Worm (Caenorhabditis elegans): ENCODE measurements around the gene lido-12.

The lido-12 gene

ce11 chrII:3054622-3055021 is 49.0 kb downstream of the lido-12 start:
- TF ChIP-seq hmg-1.1 (GFP tag; IDR thresholded peaks at IDR 0.05), result peak; percentile 68; the same call in 1 of the 2 replicates
- TF ChIP-seq pqm-1 (tag; optimal IDR thresholded peaks at IDR 0.05), result no peak
- TF ChIP-seq rbr-2 (tag; optimal IDR thresholded peaks at IDR 0.05), result peak; percentile 21
- no peak for TF ChIP-seq ama-1 (optimal IDR thresholded peaks at IDR 0.05)
- no peak for TF ChIP-seq attf-4 (tag; optimal IDR thresholded peaks at IDR 0.05)
- no peak for TF ChIP-seq lsy-2 (tag; optimal IDR thresholded peaks at IDR 0.05)
- no peak for TF ChIP-seq nhr-102 (tag; optimal IDR thresholded peaks at IDR 0.05)
- no peak for TF ChIP-seq lin-38 (GFP tag; IDR thresholded peaks at IDR 0.05)
- TF ChIP-seq ctbp-1 (GFP tag; IDR thresholded peaks at IDR 0.05), result no peak
- TF ChIP-seq zfp-3 (GFP tag; conservative IDR thresholded peaks at IDR 0.05), result no peak
- no peak for TF ChIP-seq cey-2 (tag; optimal IDR thresholded peaks at IDR 0.05; ENCODE audit: borderline replicate concordance, insufficient read depth)
- no peak for TF ChIP-seq nhr-111 (GFP tag; optimal IDR thresholded peaks at IDR 0.05)
- TF ChIP-seq hif-1 (tag; optimal IDR thresholded peaks at IDR 0.05), result peak in 1 of 2 experiments; percentile 17
- TF ChIP-seq mxl-3 (GFP tag; optimal IDR thresholded peaks at IDR 0.05), result peak; percentile 17
- no peak for TF ChIP-seq php-3 (GFP tag; IDR thresholded peaks at IDR 0.05)
- no peak for TF ChIP-seq lin-29 (GFP tag; IDR thresholded peaks at IDR 0.05)
- no peak for TF ChIP-seq ceh-32 (tag; optimal IDR thresholded peaks at IDR 0.05; ENCODE audit: poor library complexity)
- TF ChIP-seq fkh-10 (GFP tag; optimal IDR thresholded peaks at IDR 0.05), result no peak
- no peak for TF ChIP-seq unc-39 (tag; optimal IDR thresholded peaks at IDR 0.05)
- 0 out of 2 replicates have a peak, but pooled peaks have one; percentile 5 for TF ChIP-seq pha-4 (GFP tag; IDR thresholded peaks at IDR 0.05)
- TF ChIP-seq pha-4 (tag; optimal IDR thresholded peaks at IDR 0.05), result no peak
- no peak for TF ChIP-seq mep-1 (tag; optimal IDR thresholded peaks at IDR 0.05)
- no peak for TF ChIP-seq unc-62 (GFP tag; optimal IDR thresholded peaks at IDR 0.05 in 1 of 2)
- no peak for TF ChIP-seq unc-62 (tag; optimal IDR thresholded peaks at IDR 0.05)
- peak; percentile 30 for TF ChIP-seq mes-2 (tag; optimal IDR thresholded peaks at IDR 0.05; ENCODE audit: poor library complexity, severe bottlenecking)
- TF ChIP-seq aha-1 (tag), result no peak
- TF ChIP-seq saeg-2 (GFP tag; IDR thresholded peaks at IDR 0.05), result no peak
- no peak for TF ChIP-seq ces-1 (GFP tag; optimal IDR thresholded peaks at IDR 0.05)
- TF ChIP-seq daf-16 (GFP tag; optimal IDR thresholded peaks at IDR 0.05), result no peak
- peak; percentile 29 for TF ChIP-seq daf-16 (tag; optimal IDR thresholded peaks at IDR 0.05)
- no peak for TF ChIP-seq F10B5.3 (tag; optimal IDR thresholded peaks at IDR 0.05)
- no peak for TF ChIP-seq nhr-42 (GFP tag; IDR thresholded peaks at IDR 0.05)
- no peak for TF ChIP-seq mxl-2 (GFP tag; conservative IDR thresholded peaks at IDR 0.05)
- no peak for TF ChIP-seq egl-43 (GFP tag; IDR thresholded peaks at IDR 0.05)
- peak; percentile 33 for TF ChIP-seq hlh-11 (tag; optimal IDR thresholded peaks at IDR 0.05)
- peak; percentile 85 for TF ChIP-seq set-16 (GFP tag; IDR thresholded peaks at IDR 0.05)
- no peak for TF ChIP-seq lin-15B (tag; optimal IDR thresholded peaks at IDR 0.05)
- no peak for TF ChIP-seq ztf-7 (tag; optimal IDR thresholded peaks at IDR 0.05)
- TF ChIP-seq hlh-30 (tag; optimal IDR thresholded peaks at IDR 0.05; ENCODE audit: insufficient read depth), result no peak
- TF ChIP-seq nhr-28 (tag; optimal IDR thresholded peaks at IDR 0.05), result peak; percentile 40
- no peak for TF ChIP-seq dmd-8 (GFP tag; IDR thresholded peaks at IDR 0.05)

ce11 chrII:3055531-3055930 is 49.9 kb downstream of the lido-12 start:
- TF ChIP-seq F49E8.2 (tag; optimal IDR thresholded peaks at IDR 0.05; ENCODE audit: borderline replicate concordance), result no peak
- TF ChIP-seq nhr-28 (tag; optimal IDR thresholded peaks at IDR 0.05), result peak; percentile 5
- TF ChIP-seq lin-39 (tag; optimal IDR thresholded peaks at IDR 0.05), result no peak
- TF ChIP-seq nhr-42 (GFP tag; IDR thresholded peaks at IDR 0.05), result no peak
- peak; percentile 31 for TF ChIP-seq hlh-11 (tag; optimal IDR thresholded peaks at IDR 0.05)
- TF ChIP-seq set-16 (GFP tag; IDR thresholded peaks at IDR 0.05), result peak; percentile 94
- no peak for TF ChIP-seq Y75B8A.6 (GFP tag; IDR thresholded peaks at IDR 0.05)
- peak; percentile 12; the same call in 1 of the 2 replicates for TF ChIP-seq dmd-6 (GFP tag; IDR thresholded peaks at IDR 0.05)
- TF ChIP-seq dmd-8 (GFP tag; IDR thresholded peaks at IDR 0.05), result no peak
- TF ChIP-seq tag-97 (GFP tag; IDR thresholded peaks at IDR 0.05), result no peak
- no peak for TF ChIP-seq Y5F2A.4 (GFP tag; optimal IDR thresholded peaks at IDR 0.05)
- no peak for TF ChIP-seq unc-39 (tag; optimal IDR thresholded peaks at IDR 0.05)
- no peak for TF ChIP-seq lim-7 (GFP tag; IDR thresholded peaks at IDR 0.05)
- TF ChIP-seq madf-9 (GFP tag; conservative IDR thresholded peaks at IDR 0.05), result 0 out of 2 replicates have a peak, but pooled peaks have one; percentile 19
- TF ChIP-seq hlh-30 (tag; optimal IDR thresholded peaks at IDR 0.05; ENCODE audit: insufficient read depth), result peak; percentile 74
- no peak for TF ChIP-seq unc-62 (GFP tag; optimal IDR thresholded peaks at IDR 0.05 in 1 of 2)
- no peak for TF ChIP-seq unc-62 (tag; optimal IDR thresholded peaks at IDR 0.05)
- TF ChIP-seq ceh-32 (tag; optimal IDR thresholded peaks at IDR 0.05; ENCODE audit: poor library complexity), result no peak
- TF ChIP-seq cey-2 (tag; optimal IDR thresholded peaks at IDR 0.05; ENCODE audit: borderline replicate concordance, insufficient read depth), result no peak
- TF ChIP-seq mdl-1 (tag; optimal IDR thresholded peaks at IDR 0.05), result peak in 1 of 2 experiments; percentile 51
- TF ChIP-seq rbr-2 (tag; optimal IDR thresholded peaks at IDR 0.05), result peak; percentile 49

Data from whole organism, L4 larva.